Worm (Caenorhabditis elegans) whole organism, L2 larva: Measurements from ENCODE around the gene srd-38.

Source experiments
- C34F6.9 ChIP-seq: fragments of 150-350 bp; optimal IDR thresholded peaks from 2 replicates; lab custom pipeline; 2014; ENCODE audit warnings: missing biosample characterization, missing genetic modification characterization
- F13H6.1 ChIP-seq: sonication (generic microtip); optimal IDR thresholded peaks from 2 replicates; lab custom pipeline; 2016; ENCODE audit warnings: missing genetic modification characterization, missing compliant biosample characterization
- R02D3.7 ChIP-seq: fragments of 150-350 bp; optimal IDR thresholded peaks from 2 replicates; lab custom pipeline; 2014; ENCODE audit warnings: missing biosample characterization, missing genetic modification characterization
- Y55F3AM.14 ChIP-seq: fragments of 200-800 bp; sonication (Bioruptor generic); optimal IDR thresholded peaks from 2 replicates; lab custom pipeline; 2018; ENCODE audit warnings: mild to moderate bottlenecking, missing genetic modification characterization, missing compliant biosample characterization
- ZK546.5 ChIP-seq: sonication (generic microtip); optimal IDR thresholded peaks from 2 replicates; lab custom pipeline; 2017; ENCODE audit warnings: missing biosample characterization, missing genetic modification characterization
- alr-1 ChIP-seq: fragments of 150-350 bp; optimal IDR thresholded peaks from 2 replicates; lab custom pipeline; 2014; ENCODE audit warnings: missing biosample characterization, missing genetic modification characterization
- aly-2 ChIP-seq: fragments of 150-350 bp; optimal IDR thresholded peaks from 2 replicates; lab custom pipeline; 2014; ENCODE audit warnings: missing biosample characterization, missing genetic modification characterization
- ama-1 ChIP-seq: fragments of 150-350 bp; optimal IDR thresholded peaks from 2 replicates; lab custom pipeline; 2018; ENCODE audit warnings: inconsistent platforms
- blmp-1 ChIP-seq: sonication (generic microtip); optimal IDR thresholded peaks from 2 replicates; lab custom pipeline; 2017; ENCODE audit warnings: missing genetic modification characterization, mild to moderate bottlenecking, missing compliant biosample characterization, antibody characterized with exemption, moderate library complexity; ENCODE audit not compliant: insufficient read depth
- ceh-16 ChIP-seq: fragments of 150-350 bp; optimal IDR thresholded peaks from 2 replicates; lab custom pipeline; 2014; ENCODE audit warnings: missing biosample characterization, missing genetic modification characterization
- ceh-82 ChIP-seq: fragments of 150-350 bp; optimal IDR thresholded peaks from 2 replicates; lab custom pipeline; 2014; ENCODE audit warnings: missing biosample characterization, missing genetic modification characterization
- crh-2 ChIP-seq: sonication (generic microtip); optimal IDR thresholded peaks from 2 replicates; lab custom pipeline; 2017; ENCODE audit warnings: missing biosample characterization, missing genetic modification characterization
- dmd-4 ChIP-seq: sonication (generic microtip); optimal IDR thresholded peaks from 2 replicates; lab custom pipeline; 2017; ENCODE audit warnings: missing biosample characterization, missing genetic modification characterization
- egl-27 ChIP-seq: sonication (generic microtip); optimal IDR thresholded peaks from 3 replicates; lab custom pipeline; 2017; ENCODE audit warnings: missing biosample characterization, missing genetic modification reagents, missing genetic modification characterization
- elt-1 ChIP-seq: fragments of 150-350 bp; optimal IDR thresholded peaks from 2 replicates; lab custom pipeline; 2014; ENCODE audit warnings: missing biosample characterization, missing genetic modification characterization
- elt-3 ChIP-seq: sonication (generic microtip); optimal IDR thresholded peaks from 2 replicates; lab custom pipeline; 2017; ENCODE audit warnings: missing biosample characterization, missing genetic modification characterization
- fos-1 ChIP-seq: fragments of 150-350 bp; optimal IDR thresholded peaks from 2 replicates; lab custom pipeline; 2014; ENCODE audit warnings: missing biosample characterization, missing genetic modification characterization
- gmeb-1 ChIP-seq: fragments of 150-350 bp; optimal IDR thresholded peaks from 2 replicates; lab custom pipeline; 2014; ENCODE audit warnings: missing biosample characterization, missing genetic modification characterization
- lin-11 ChIP-seq: fragments of 150-350 bp; sonication (generic microtip); optimal IDR thresholded peaks from 2 replicates; lab custom pipeline; 2014; ENCODE audit warnings: missing biosample characterization, missing genetic modification characterization, inconsistent platforms, mixed read lengths
- lin-13 ChIP-seq: fragments of 150-350 bp; optimal IDR thresholded peaks from 2 replicates; lab custom pipeline; 2014; ENCODE audit warnings: missing biosample characterization, missing genetic modification reagents, missing genetic modification characterization
- lsy-2 ChIP-seq, 2 experiments: fragments of 150-350 bp in 1 of 2; sonication (generic microtip) in 1 of 2; optimal IDR thresholded peaks; 2 replicates each; lab custom pipeline; 2014 to 2017; ENCODE audit warnings: missing biosample characterization in 2 of 2, missing genetic modification characterization in 2 of 2
- mab-5 ChIP-seq: fragments of 150-350 bp; optimal IDR thresholded peaks from 2 replicates; lab custom pipeline; 2014; ENCODE audit warnings: missing biosample characterization, missing genetic modification characterization
- mdl-1 ChIP-seq, 2 experiments: fragments of 150-350 bp in 1 of 2; sonication (generic microtip) in 1 of 2; optimal IDR thresholded peaks; 2 replicates each; lab custom pipeline; 2017; ENCODE audit warnings: missing biosample characterization in 2 of 2, missing genetic modification characterization in 2 of 2
- nhr-10 ChIP-seq: sonication (generic microtip); optimal IDR thresholded peaks from 2 replicates; lab custom pipeline; 2017; ENCODE audit warnings: missing biosample characterization, missing genetic modification characterization
- nhr-11 ChIP-seq: fragments of 150-350 bp; optimal IDR thresholded peaks from 2 replicates; lab custom pipeline; 2014; ENCODE audit warnings: missing biosample characterization, missing genetic modification characterization
- nhr-12 ChIP-seq: fragments of 150-350 bp; optimal IDR thresholded peaks from 2 replicates; lab custom pipeline; 2014; ENCODE audit warnings: missing biosample characterization, missing genetic modification characterization
- nhr-129 ChIP-seq: fragments of 150-350 bp; optimal IDR thresholded peaks from 2 replicates; lab custom pipeline; 2014; ENCODE audit warnings: missing biosample characterization, missing genetic modification characterization
- nhr-21 ChIP-seq: fragments of 150-350 bp; optimal IDR thresholded peaks from 2 replicates; lab custom pipeline; 2014; ENCODE audit warnings: missing biosample characterization, missing genetic modification characterization
- nhr-23 ChIP-seq: fragments of 150-350 bp; optimal IDR thresholded peaks from 2 replicates; lab custom pipeline; 2014; ENCODE audit warnings: missing biosample characterization, missing genetic modification reagents, missing genetic modification characterization
- nhr-237 ChIP-seq: fragments of 150-350 bp; optimal IDR thresholded peaks from 2 replicates; lab custom pipeline; 2014; ENCODE audit warnings: missing biosample characterization, missing genetic modification characterization
- nhr-25 ChIP-seq: fragments of 150-350 bp; sonication (generic microtip); optimal IDR thresholded peaks from 3 replicates; lab custom pipeline; 2014; ENCODE audit warnings: missing biosample characterization, missing genetic modification characterization
- nhr-6 ChIP-seq: fragments of 150-350 bp; optimal IDR thresholded peaks from 2 replicates; lab custom pipeline; 2014; ENCODE audit warnings: missing biosample characterization, missing genetic modification characterization
- nhr-77 ChIP-seq: fragments of 150-350 bp; optimal IDR thresholded peaks from 2 replicates; lab custom pipeline; 2014; ENCODE audit warnings: missing biosample characterization, missing genetic modification characterization
- peb-1 ChIP-seq: fragments of 150-350 bp; optimal IDR thresholded peaks from 2 replicates; lab custom pipeline; 2014; ENCODE audit warnings: missing biosample characterization, missing genetic modification characterization
- sem-4 ChIP-seq: fragments of 150-350 bp; optimal IDR thresholded peaks from 2 replicates; lab custom pipeline; 2014; ENCODE audit warnings: missing biosample characterization, missing genetic modification reagents, missing genetic modification characterization
- skn-1 ChIP-seq: sonication (generic microtip); optimal IDR thresholded peaks from 2 replicates; lab custom pipeline; 2017; ENCODE audit warnings: missing biosample characterization, missing genetic modification characterization
- sma-3 ChIP-seq: sonication (generic microtip); optimal IDR thresholded peaks from 2 replicates; lab custom pipeline; 2016; ENCODE audit warnings: missing genetic modification reagents, missing genetic modification characterization, missing compliant biosample characterization
- sma-9 ChIP-seq, 2 experiments: fragments of 150-350 bp in 1 of 2; sonication (generic microtip) in 1 of 2; optimal IDR thresholded peaks; 2 replicates each; lab custom pipeline; 2014 to 2016; ENCODE audit warnings: missing genetic modification characterization in 2 of 2, mild to moderate bottlenecking in 1 of 2, missing biosample characterization in 1 of 2, missing compliant biosample characterization in 1 of 2, missing genetic modification reagents in 1 of 2, moderate library complexity in 1 of 2
- snpc-4 ChIP-seq: fragments of 150-350 bp; optimal IDR thresholded peaks from 2 replicates; lab custom pipeline; 2014; ENCODE audit warnings: missing biosample characterization, missing genetic modification characterization
- unc-39 ChIP-seq: fragments of 150-350 bp; optimal IDR thresholded peaks from 2 replicates; lab custom pipeline; 2014; ENCODE audit warnings: missing biosample characterization, missing genetic modification characterization
- unc-55 ChIP-seq: fragments of 150-350 bp; sonication (generic microtip); optimal IDR thresholded peaks from 3 replicates; lab custom pipeline; 2014; ENCODE audit warnings: missing biosample characterization, missing genetic modification reagents, missing genetic modification characterization
- zag-1 ChIP-seq: fragments of 150-350 bp; optimal IDR thresholded peaks from 2 replicates; lab custom pipeline; 2014; ENCODE audit warnings: missing biosample characterization, missing genetic modification characterization
- ztf-1 ChIP-seq: fragments of 200-800 bp; sonication (Bioruptor generic); conservative IDR thresholded peaks from 2 replicates; pipeline ENCODE4 v1.3.6; 2022; ENCODE audit warnings: missing genetic modification characterization, missing compliant biosample characterization
- ztf-11 ChIP-seq: sonication (generic microtip); optimal IDR thresholded peaks from 2 replicates; lab custom pipeline; 2017; ENCODE audit warnings: missing biosample characterization, missing genetic modification characterization
- ztf-4 ChIP-seq: fragments of 150-350 bp; optimal IDR thresholded peaks from 2 replicates; lab custom pipeline; 2014; ENCODE audit warnings: missing biosample characterization, missing genetic modification characterization

srd-38 gene

DNA sequence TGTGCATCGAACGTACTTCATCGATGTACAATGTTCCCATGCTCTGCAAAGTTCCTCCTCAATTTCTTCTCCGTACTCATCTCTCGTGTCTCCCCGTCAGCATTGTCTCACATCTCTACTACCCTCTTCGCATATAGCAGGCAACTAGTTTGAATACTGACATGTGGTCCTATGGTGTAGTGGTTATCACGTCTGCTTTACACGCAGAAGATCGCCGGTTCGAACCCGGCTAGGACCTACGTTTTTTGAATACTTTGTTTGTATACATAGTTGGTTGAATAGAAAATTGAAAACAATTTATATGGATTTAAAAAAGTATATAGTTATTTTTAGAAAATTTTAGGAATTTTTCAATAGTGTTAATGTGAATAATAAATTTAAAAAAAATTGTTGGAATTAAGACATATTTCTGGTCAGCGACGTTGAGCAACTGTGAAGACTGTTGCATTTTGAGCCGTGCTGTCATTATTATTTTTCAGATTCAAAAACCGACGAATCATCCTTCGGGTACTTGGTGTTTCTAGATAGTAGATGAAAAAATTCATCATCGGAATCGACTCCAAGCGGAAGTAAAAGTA, 15.4 kb downstream of the srd-38 start (continued):
- TF ChIP-seq snpc-4 = peak; percentile 21
- TF ChIP-seq nhr-77 = no peak
- TF ChIP-seq ztf-1 (GFP tag; lab: Robert Waterston, UW) = no peak
- TF ChIP-seq nhr-237 = no peak

DNA sequence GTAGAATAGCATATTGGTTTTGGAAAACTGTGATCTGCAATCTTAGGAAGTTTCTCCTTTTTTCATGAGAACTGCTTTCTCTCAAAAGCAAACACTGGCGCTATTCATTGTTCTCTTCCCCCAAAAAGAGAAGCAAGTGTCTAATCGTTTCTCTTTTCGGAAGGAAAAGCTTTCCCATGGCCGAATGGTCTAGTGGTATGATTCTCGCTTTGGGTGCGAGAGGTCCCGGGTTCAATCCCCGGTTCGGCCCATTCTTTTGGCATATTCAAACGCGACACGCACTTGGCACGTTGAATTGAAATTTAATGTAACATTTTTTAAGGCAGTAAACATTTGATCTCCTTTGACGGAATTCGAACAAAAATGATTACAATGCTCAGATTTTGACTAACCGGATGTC, 16.2 kb downstream of the srd-38 start:
- TF ChIP-seq lin-11 (no peak), unc-55 (GFP tag; lab: Kevin White, UChicago) (peak; percentile 14), sma-3 (GFP tag; lab: Kevin White, UChicago) (no peak)

DNA sequence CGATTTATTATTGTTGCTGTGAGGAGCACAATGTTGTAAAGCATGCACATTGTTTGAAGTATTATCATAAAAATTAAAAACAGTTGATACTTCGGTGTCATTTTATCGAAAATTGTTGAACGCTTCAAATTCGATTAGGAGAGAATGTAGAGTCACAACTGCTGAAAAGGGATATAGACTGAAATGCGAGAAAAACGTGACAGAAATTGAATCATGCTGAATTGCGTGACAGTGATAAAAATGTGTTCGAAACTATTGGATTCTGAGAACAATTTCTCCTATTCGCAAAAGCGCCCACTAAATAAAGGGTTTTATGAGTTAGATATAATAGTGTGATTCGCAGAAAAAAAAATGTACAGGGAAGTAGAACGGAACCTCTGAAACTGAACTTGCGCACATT, 17.1 kb downstream of the srd-38 start, which contains the start of gene srxa-8:
TSS of gene srxa-8 (minus strand) at position 101 of the 400 bp plus-strand sequence.
- no peak for TF ChIP-seq nhr-10 (tag; lab: Kevin White, UChicago)
- TF ChIP-seq ztf-11 (tag; lab: Kevin White, UChicago) = no peak
- no peak for TF ChIP-seq snpc-4
- no peak for TF ChIP-seq unc-39 (tag; lab: Kevin White, UChicago)
- TF ChIP-seq C34F6.9 (tag; lab: Kevin White, UChicago) = no peak
- no peak for TF ChIP-seq aly-2
- no peak for TF ChIP-seq nhr-23
- no peak for TF ChIP-seq mab-5
- TF ChIP-seq ceh-82 (tag; lab: Kevin White, UChicago) = no peak
- no peak for TF ChIP-seq nhr-77
- no peak for TF ChIP-seq blmp-1 (tag; lab: Kevin White, UChicago)
- TF ChIP-seq fos-1 (tag; lab: Kevin White, UChicago) = no peak
- no peak for TF ChIP-seq nhr-129
- no peak for TF ChIP-seq elt-1

DNA sequence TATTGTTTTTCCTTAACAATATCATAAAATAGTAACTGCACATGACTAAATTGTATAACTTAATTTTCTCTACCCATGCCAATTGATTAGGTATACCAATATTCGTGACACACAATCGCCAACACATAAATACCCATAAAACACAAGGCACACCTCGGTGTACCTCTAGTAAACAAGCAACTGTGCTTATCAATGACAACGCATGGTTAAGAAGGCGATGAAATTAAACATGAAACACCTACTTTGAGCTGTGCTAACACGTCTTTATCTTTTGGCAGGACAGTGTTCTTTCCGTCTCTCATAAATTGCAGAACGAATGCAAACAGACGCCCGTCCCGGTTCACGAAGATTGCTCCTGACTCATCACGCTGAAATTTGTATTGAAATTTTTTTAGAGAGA, 19.2 kb downstream of the srd-38 start:
- TF ChIP-seq ztf-1 (GFP tag; lab: Robert Waterston, UW) = no peak
- no peak for TF ChIP-seq ama-1
- TF ChIP-seq R02D3.7 (tag; lab: Kevin White, UChicago) = no peak
- TF ChIP-seq nhr-23 = no peak
- TF ChIP-seq crh-2 = peak; percentile 83
- no peak for TF ChIP-seq elt-1
- TF ChIP-seq sma-9 (GFP tag; optimal IDR thresholded peaks at IDR 0.05; lab: Kevin White, UChicago) = peak; percentile 73
- no peak for TF ChIP-seq sma-9 (tag; optimal IDR thresholded peaks at IDR 0.05; lab: Kevin White, UChicago)
- TF ChIP-seq skn-1 (tag; lab: Kevin White, UChicago) = no peak
- no peak for TF ChIP-seq zag-1 (tag; lab: Kevin White, UChicago)
- no peak for TF ChIP-seq sem-4 (tag; lab: Kevin White, UChicago)
- no peak for TF ChIP-seq mdl-1 (tag; optimal IDR thresholded peaks at IDR 0.05; lab: Kevin White, UChicago)
- TF ChIP-seq nhr-11 (tag; lab: Kevin White, UChicago) = no peak
- no peak for TF ChIP-seq aly-2
- TF ChIP-seq ceh-82 (tag; lab: Kevin White, UChicago) = no peak
- TF ChIP-seq dmd-4 = no peak
- TF ChIP-seq mab-5 = no peak
- no peak for TF ChIP-seq lin-11
- TF ChIP-seq elt-3 (tag; lab: Kevin White, UChicago) = no peak
- TF ChIP-seq gmeb-1 (tag; lab: Kevin White, UChicago) = peak; percentile 53
- no peak for TF ChIP-seq snpc-4
- no peak for TF ChIP-seq alr-1
- TF ChIP-seq sma-3 (GFP tag; lab: Kevin White, UChicago) = peak; percentile 11
- no peak for TF ChIP-seq egl-27 (tag; lab: Kevin White, UChicago)
- TF ChIP-seq nhr-129 = peak; percentile 14
- peak; percentile 21 for TF ChIP-seq F13H6.1
- TF ChIP-seq nhr-21 = no peak
- TF ChIP-seq nhr-6 (tag; lab: Kevin White, UChicago) = no peak
- TF ChIP-seq lin-13 (GFP tag; lab: Kevin White, UChicago) = no peak
- TF ChIP-seq ceh-16 (tag; lab: Kevin White, UChicago) = no peak
- TF ChIP-seq peb-1 (tag; lab: Kevin White, UChicago) = no peak
- no peak for TF ChIP-seq blmp-1 (tag; lab: Kevin White, UChicago)
- TF ChIP-seq C34F6.9 (tag; lab: Kevin White, UChicago) = no peak
- no peak for TF ChIP-seq nhr-77
- peak in 1 of 2 experiments; percentile 1 for TF ChIP-seq lsy-2 (tag; optimal IDR thresholded peaks at IDR 0.05; lab: Kevin White, UChicago)
- TF ChIP-seq ZK546.5 (tag; lab: Kevin White, UChicago) = no peak
- TF ChIP-seq ztf-11 (tag; lab: Kevin White, UChicago) = no peak
- no peak for TF ChIP-seq nhr-25 (tag; lab: Kevin White, UChicago)
- no peak for TF ChIP-seq unc-55 (GFP tag; lab: Kevin White, UChicago)
- TF ChIP-seq fos-1 (tag; lab: Kevin White, UChicago) = peak; percentile 96
- no peak for TF ChIP-seq unc-39 (tag; lab: Kevin White, UChicago)
- TF ChIP-seq nhr-12 (tag; lab: Kevin White, UChicago) = no peak
- no peak for TF ChIP-seq nhr-10 (tag; lab: Kevin White, UChicago)
- TF ChIP-seq Y55F3AM.14 (GFP tag; lab: Kevin White, UChicago) = no peak
- TF ChIP-seq ztf-4 (tag; lab: Kevin White, UChicago) = no peak
